Worm (Caenorhabditis elegans): ENCODE data around the gene lem-2.
A peak's percentile ranks its signal among the peaks of the same experiment; 100 is the strongest.
"Not testable (repeated sequence)": the region's sequence is repeated elsewhere in the genome, so short reads cannot be mapped to it uniquely, and the experiment has no call there.

The lem-2 gene

ce11 chrII:14018192-14018591 is 45.1 kb upstream of the lem-2 start (continued):
- TF ChIP-seq pax-3 (tag; optimal IDR thresholded peaks at IDR 0.05) (peak; percentile 67), lsy-2 (tag; optimal IDR thresholded peaks at IDR 0.05) (peak; percentile 31 to 80), ztf-4 (tag; optimal IDR thresholded peaks at IDR 0.05) (peak; percentile 53), nhr-47 (tag; optimal IDR thresholded peaks at IDR 0.05) (peak; percentile 93), efl-3 (GFP tag; optimal IDR thresholded peaks at IDR 0.05) (no peak), tbx-2 (tag; optimal IDR thresholded peaks at IDR 0.05) (peak; percentile 80), vab-15 (tag; optimal IDR thresholded peaks at IDR 0.05) (no peak), fos-1 (tag; optimal IDR thresholded peaks at IDR 0.05) (peak; percentile 44), ceh-82 (tag; optimal IDR thresholded peaks at IDR 0.05) (peak; percentile 22 to 58 (median 33)), zip-4 (GFP tag; optimal IDR thresholded peaks at IDR 0.05) (peak; percentile 81), tlp-1 (tag; optimal IDR thresholded peaks at IDR 0.05) (no peak), mep-1 (tag; optimal IDR thresholded peaks at IDR 0.05) (peak; percentile 79), aha-1 (tag; optimal IDR thresholded peaks at IDR 0.05) (no peak), sptf-1 (tag; optimal IDR thresholded peaks at IDR 0.05) (no peak), jun-1 (tag; optimal IDR thresholded peaks at IDR 0.05) (peak; percentile 71), grh-1 (GFP tag; IDR thresholded peaks at IDR 0.05) (peak; percentile 89)

DNA sequence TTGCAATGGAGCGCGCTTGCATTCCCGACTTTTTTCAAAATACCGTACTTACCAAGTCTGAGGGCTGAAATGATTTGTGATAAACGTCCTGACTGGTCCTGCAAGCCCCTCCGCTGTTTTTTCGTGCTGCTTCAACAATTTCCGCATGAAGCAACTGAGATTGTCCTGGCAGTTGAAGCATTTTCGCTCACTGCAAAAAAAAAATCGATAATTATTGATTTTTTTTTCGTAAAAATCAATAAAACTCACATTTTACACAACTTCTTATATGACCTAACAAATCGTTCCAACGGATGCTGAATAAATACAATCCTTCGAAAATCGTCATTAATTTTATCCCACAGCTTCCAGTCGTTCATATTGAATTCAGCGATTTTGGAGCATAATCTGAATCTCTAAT is 44.4 kb upstream of the lem-2 start:
- TF ChIP-seq C34B4.2 (tag; optimal IDR thresholded peaks at IDR 0.05): no peak
- TF ChIP-seq egl-13 (tag; optimal IDR thresholded peaks at IDR 0.05): no peak
- TF ChIP-seq nhr-85 (tag): no peak
- no peak for TF ChIP-seq swsn-7 (tag; optimal IDR thresholded peaks at IDR 0.05)
- TF ChIP-seq ceh-82 (tag; optimal IDR thresholded peaks at IDR 0.05): no peak
- no peak for TF ChIP-seq dsc-1 (tag; optimal IDR thresholded peaks at IDR 0.05)
- TF ChIP-seq skn-1 (tag; optimal IDR thresholded peaks at IDR 0.05): no peak
- TF ChIP-seq nhr-84 (tag; optimal IDR thresholded peaks at IDR 0.05): no peak
- TF ChIP-seq nhr-76 (tag; optimal IDR thresholded peaks at IDR 0.05): no peak
- no peak for TF ChIP-seq snpc-4 (tag; optimal IDR thresholded peaks at IDR 0.05)
- no peak for TF ChIP-seq nhr-12 (tag; optimal IDR thresholded peaks at IDR 0.05)
- no peak for TF ChIP-seq ama-1 (optimal IDR thresholded peaks at IDR 0.05)
- no peak for TF ChIP-seq efl-1 (optimal IDR thresholded peaks at IDR 0.05)
- TF ChIP-seq efl-1 (GFP tag; optimal IDR thresholded peaks at IDR 0.05 in 1 of 2): no peak
- TF ChIP-seq ceh-88 (GFP tag; IDR thresholded peaks at IDR 0.05): no peak
- TF ChIP-seq vab-15 (tag; optimal IDR thresholded peaks at IDR 0.05): no peak
- TF ChIP-seq nhr-20 (tag; optimal IDR thresholded peaks at IDR 0.05): no peak
- TF ChIP-seq unc-98 (GFP tag; IDR thresholded peaks at IDR 0.05): no peak
- TF ChIP-seq ztf-11 (tag; optimal IDR thresholded peaks at IDR 0.05): no peak
- TF ChIP-seq snu-23 (GFP tag; optimal IDR thresholded peaks at IDR 0.05): no peak

- TF ChIP-seq ceh-8 (GFP tag; optimal IDR thresholded peaks at IDR 0.05): peak; percentile 43
Measured at ce11 chrII:14019625-14020024, 43.6 kb upstream of the lem-2 start.

- not testable (repeated sequence) for TF ChIP-seq swsn-7, aly-2, nhr-71 (tag; optimal IDR thresholded peaks at IDR 0.05)
Measured at ce11 chrII:14021230-14021629, 42.0 kb upstream of the lem-2 start, which contains the start of gene F01D5.10. TSS of gene F01D5.10 (minus strand) at chrII:14021330.

ce11 chrII:14032705-14033104 is 30.5 kb upstream of the lem-2 start:
- TF ChIP-seq mep-1 (tag; optimal IDR thresholded peaks at IDR 0.05) (no peak), sox-4 (tag; optimal IDR thresholded peaks at IDR 0.05) (no peak), nhr-71 (tag; optimal IDR thresholded peaks at IDR 0.05) (peak; percentile 3)
